Worm (Caenorhabditis elegans): ENCODE data around the gene C45G9.4.

C45G9.4 gene

ce11 chrIII:5020924-5021323 is 41.6 kb upstream of the C45G9.4 start, which contains the start of gene mdt-11:
Gene mdt-11, plus strand, starts transcription at chrIII:5021224.
- TF ChIP-seq akir-1 (GFP tag; optimal IDR thresholded peaks at IDR 0.05) (no peak), F55B11.4 (tag; optimal IDR thresholded peaks at IDR 0.05; ENCODE audit: borderline replicate concordance, insufficient read depth) (no peak), nhr-27 (tag; optimal IDR thresholded peaks at IDR 0.05) (no peak), B0261.1 (tag; optimal IDR thresholded peaks at IDR 0.05) (no peak), F22D6.2 (tag; optimal IDR thresholded peaks at IDR 0.05) (no peak), hrde-1 (tag; optimal IDR thresholded peaks at IDR 0.05; ENCODE audit: borderline replicate concordance) (no peak), somi-1 (GFP tag; optimal IDR thresholded peaks at IDR 0.05) (no peak), ztf-6 (GFP tag; IDR thresholded peaks at IDR 0.05) (no peak), snpc-4 (GFP tag; optimal IDR thresholded peaks at IDR 0.05) (no peak), snpc-4 (tag; optimal IDR thresholded peaks at IDR 0.05) (no peak), unc-130 (GFP tag; optimal IDR thresholded peaks at IDR 0.05) (no peak), Y53F4B.3 (GFP tag; IDR thresholded peaks at IDR 0.05) (no peak), sdz-38 (tag; optimal IDR thresholded peaks at IDR 0.05) (no peak), ceh-40 (GFP tag; IDR thresholded peaks at IDR 0.05) (no peak), bed-1 (GFP tag; IDR thresholded peaks at IDR 0.05) (no peak), lin-35 (GFP tag; optimal IDR thresholded peaks at IDR 0.05) (no peak), F33H1.4 (GFP tag; IDR thresholded peaks at IDR 0.05) (no peak), lsy-27 (tag; optimal IDR thresholded peaks at IDR 0.05; ENCODE audit: borderline replicate concordance, insufficient read depth) (no peak), mcd-1 (GFP tag; IDR thresholded peaks at IDR 0.05) (no peak), ceh-58 (GFP tag; IDR thresholded peaks at IDR 0.05) (no peak), F37B4.10 (GFP tag; IDR thresholded peaks at IDR 0.05) (no peak)

- TF ChIP-seq gei-17 (GFP tag; optimal IDR thresholded peaks at IDR 0.05) = no peak
- no peak for TF ChIP-seq aptf-2 (GFP tag; conservative IDR thresholded peaks at IDR 0.05)
These were observed 40.8 kb upstream of the C45G9.4 start, which contains the start of gene R144.3 for ce11 chrIII:5021689-5022088. Gene R144.3, plus strand, starts transcription at chrIII:5021989.

DNA sequence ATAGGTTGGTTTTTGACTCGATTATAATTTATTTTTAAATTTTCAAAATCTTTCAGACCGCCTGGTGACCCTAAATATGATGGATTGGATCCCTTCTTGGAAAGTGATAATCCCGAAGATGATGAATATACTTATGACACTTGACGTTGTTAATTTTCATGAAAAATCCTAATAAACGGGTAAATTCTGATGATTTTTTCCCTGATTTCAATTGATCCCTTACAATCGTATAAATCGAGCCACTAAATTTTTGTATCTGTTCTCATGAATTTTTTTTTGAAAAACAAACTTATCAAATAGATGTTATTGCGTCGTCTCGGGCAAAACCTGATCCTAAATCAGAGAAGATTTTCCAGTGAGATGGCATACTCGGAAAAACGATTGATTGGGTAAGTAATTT is 39.5 kb upstream of the C45G9.4 start, which contains the start of gene R144.13:
R144.13 (plus strand) TSS at position 301 of the 400 bp plus-strand sequence.
- TF ChIP-seq dox-1 (GFP tag; IDR thresholded peaks at IDR 0.05) = no peak
- TF ChIP-seq lag-1 (GFP tag; IDR thresholded peaks at IDR 0.05) = no peak
- no peak for TF ChIP-seq F55B11.4 (tag; optimal IDR thresholded peaks at IDR 0.05; ENCODE audit: borderline replicate concordance, insufficient read depth)
- no peak for TF ChIP-seq bed-2 (GFP tag; IDR thresholded peaks at IDR 0.05)
- no peak for TF ChIP-seq hsf-1 (GFP tag; IDR thresholded peaks at IDR 0.05)
- TF ChIP-seq sptf-2 (GFP tag; optimal IDR thresholded peaks at IDR 0.05) = no peak
- no peak for TF ChIP-seq him-1 (tag; optimal IDR thresholded peaks at IDR 0.05)
- no peak for TF ChIP-seq mxl-1 (tag; optimal IDR thresholded peaks at IDR 0.05)

- peak in 1 of 3 experiments; percentile 4 for TF ChIP-seq lin-35 (GFP tag; optimal IDR thresholded peaks at IDR 0.05)
- TF ChIP-seq nfyb-1 (GFP tag; IDR thresholded peaks at IDR 0.05) = 0 out of 2 replicates have a peak, but pooled peaks have one; percentile 12
- peak; percentile 43 for TF ChIP-seq ama-1 (optimal IDR thresholded peaks at IDR 0.05)
- no peak for TF ChIP-seq ama-1 (GFP tag; optimal IDR thresholded peaks at IDR 0.05)
- TF ChIP-seq sdz-38 (tag; optimal IDR thresholded peaks at IDR 0.05) = no peak
- no peak for TF ChIP-seq mel-28 (tag; optimal IDR thresholded peaks at IDR 0.05; ENCODE audit: borderline replicate concordance)
- TF ChIP-seq B0336.3 (GFP tag; IDR thresholded peaks at IDR 0.05) = no peak
These were observed 38.9 kb upstream of the C45G9.4 start for ce11 chrIII:5023642-5024041.
